Worm (Caenorhabditis elegans): ENCODE results near the gene nhr-177.

ce11 chrV:1626720-1627119 lies 16.7 kb downstream of the nhr-177 start, which contains the start of gene nhr-237:
- TF ChIP-seq ceh-13 (GFP tag; optimal IDR thresholded peaks at IDR 0.05) (no peak), ama-1 (optimal IDR thresholded peaks at IDR 0.05) (no peak), sea-1 (GFP tag; conservative IDR thresholded peaks at IDR 0.05) (no peak), pes-1 (GFP tag; IDR thresholded peaks at IDR 0.05) (no peak), scrt-1 (GFP tag; IDR thresholded peaks at IDR 0.05) (no peak), flt-1 (GFP tag; IDR thresholded peaks at IDR 0.05) (no peak), hnd-1 (tag; optimal IDR thresholded peaks at IDR 0.05) (no peak), F13C5.2 (tag; optimal IDR thresholded peaks at IDR 0.05) (no peak), tra-4 (tag; optimal IDR thresholded peaks at IDR 0.05) (no peak), tbx-11 (GFP tag; IDR thresholded peaks at IDR 0.05) (no peak), hmbx-1 (tag; optimal IDR thresholded peaks at IDR 0.05) (no peak), B0310.2 (tag; optimal IDR thresholded peaks at IDR 0.05) (no peak), aly-1 (tag; optimal IDR thresholded peaks at IDR 0.05) (no peak), ets-7 (tag; optimal IDR thresholded peaks at IDR 0.05) (no peak)
